Worm (Caenorhabditis elegans) whole organism, late embryonic: ENCODE data around the gene sri-32.
A peak's percentile ranks its signal among the peaks of the same experiment; 100 is the strongest.

Experiments used
- C08G9.2 ChIP-seq: sonication (generic microtip); optimal IDR thresholded peaks from 2 replicates; lab custom pipeline; 2016; ENCODE audit warnings: mild to moderate bottlenecking, missing genetic modification characterization, moderate library complexity, missing compliant biosample characterization
- K02D7.2 ChIP-seq: sonication (generic microtip); optimal IDR thresholded peaks from 2 replicates; lab custom pipeline; 2017; ENCODE audit warnings: mild to moderate bottlenecking, missing genetic modification characterization, missing compliant biosample characterization
- ceh-18 ChIP-seq: sonication (generic microtip); optimal IDR thresholded peaks from 2 replicates; lab custom pipeline; 2016; ENCODE audit warnings: missing genetic modification characterization, missing compliant biosample characterization
- dmd-4 ChIP-seq: sonication (generic microtip); optimal IDR thresholded peaks from 2 replicates; lab custom pipeline; 2016; ENCODE audit warnings: borderline replicate concordance, missing genetic modification characterization, missing compliant biosample characterization
- mec-3 ChIP-seq: sonication (generic microtip); optimal IDR thresholded peaks from 2 replicates; lab custom pipeline; 2016; ENCODE audit warnings: borderline replicate concordance, missing genetic modification characterization, missing compliant biosample characterization
- pqm-1 ChIP-seq: sonication (generic microtip); optimal IDR thresholded peaks from 2 replicates; lab custom pipeline; 2016; ENCODE audit warnings: missing genetic modification characterization, missing compliant biosample characterization
- rnt-1 ChIP-seq: sonication (generic microtip); optimal IDR thresholded peaks from 2 replicates; lab custom pipeline; 2016; ENCODE audit warnings: missing genetic modification characterization, missing compliant biosample characterization
- syd-9 ChIP-seq: sonication (generic microtip); optimal IDR thresholded peaks from 2 replicates; lab custom pipeline; 2016; ENCODE audit warnings: mild to moderate bottlenecking, missing genetic modification characterization, moderate library complexity, missing compliant biosample characterization
- tbx-2 ChIP-seq: sonication (generic microtip); optimal IDR thresholded peaks from 2 replicates; lab custom pipeline; 2016; ENCODE audit warnings: missing genetic modification characterization, missing compliant biosample characterization
- unc-42 ChIP-seq: sonication (generic microtip); optimal IDR thresholded peaks from 2 replicates; lab custom pipeline; 2016; ENCODE audit warnings: missing genotype, missing genetic modification characterization, missing compliant biosample characterization
- unc-55 ChIP-seq: sonication (generic microtip); optimal IDR thresholded peaks from 2 replicates; lab custom pipeline; 2017; ENCODE audit warnings: missing biosample characterization, missing genetic modification reagents, missing genetic modification characterization
- zip-5 ChIP-seq: sonication (generic microtip); optimal IDR thresholded peaks from 2 replicates; lab custom pipeline; 2016; ENCODE audit warnings: missing genetic modification characterization, missing compliant biosample characterization

ce11 chrII:3195739-3196138 lies 41.5 kb upstream of the sri-32 start:
- TF ChIP-seq rnt-1 (tag; lab: Kevin White, UChicago), result no peak
- TF ChIP-seq ceh-18, result no peak
- no peak for TF ChIP-seq unc-42
- no peak for TF ChIP-seq tbx-2 (tag; lab: Kevin White, UChicago)
- no peak for TF ChIP-seq syd-9 (tag; lab: Kevin White, UChicago)
- peak; percentile 13 for TF ChIP-seq mec-3 (tag; lab: Kevin White, UChicago)
- TF ChIP-seq pqm-1, result no peak
- no peak for TF ChIP-seq K02D7.2 (tag; lab: Kevin White, UChicago)
- no peak for TF ChIP-seq zip-5 (tag; lab: Kevin White, UChicago)
- TF ChIP-seq dmd-4 (tag; lab: Kevin White, UChicago), result no peak
- no peak for TF ChIP-seq unc-55 (GFP tag; lab: Kevin White, UChicago)
- no peak for TF ChIP-seq C08G9.2
